Fruit fly (Drosophila melanogaster): ENCODE data around the gene GluRIIC.

The GluRIIC gene

dm6 chr2L:869497-870040, 44.3 kb upstream of the GluRIIC start, which contains the start of gene dbe (continued):
- TF ChIP-seq org-1 (GFP tag; optimal IDR thresholded peaks at IDR 0.05) (no peak), Stat92E (GFP tag; optimal IDR thresholded peaks at IDR 0.05) (no peak), ci (GFP tag; IDR thresholded peaks at IDR 0.05) (0 out of 3 replicates have a peak, but pooled peaks have one; percentile 43), pan (optimal IDR thresholded peaks at IDR 0.05) (no peak), pan (GFP tag; optimal IDR thresholded peaks at IDR 0.05 in 1 of 2, IDR thresholded peaks at IDR 0.05 in 1 of 2) (no peak), bigmax (GFP tag; optimal IDR thresholded peaks at IDR 0.05) (no peak), CG7786 (GFP tag; optimal IDR thresholded peaks at IDR 0.05) (no peak), CG11723 (GFP tag; optimal IDR thresholded peaks at IDR 0.05) (no peak), CG6175 (GFP tag; IDR thresholded peaks at IDR 0.05) (no peak), CG11093 (GFP tag; IDR thresholded peaks at IDR 0.05) (no peak)

dm6 chr2L:870285-870684, 43.6 kb upstream of the GluRIIC start, which contains the start of gene PNUTS:
PNUTS (plus strand) TSS chr2L:870465.
- TF ChIP-seq CG8478 (optimal IDR thresholded peaks at IDR 0.05) (no peak), CG3407 (GFP tag; optimal IDR thresholded peaks at IDR 0.05) (no peak), psq (GFP tag; optimal IDR thresholded peaks at IDR 0.05) (no peak), CG4617 (GFP tag; optimal IDR thresholded peaks at IDR 0.05; ENCODE audit: borderline replicate concordance) (no peak), CG15601 (tag; optimal IDR thresholded peaks at IDR 0.05) (no peak), CG17186 (GFP tag; optimal IDR thresholded peaks at IDR 0.05) (no peak), CG8388 (GFP tag; optimal IDR thresholded peaks at IDR 0.05) (no peak), CG4854 (GFP tag; optimal IDR thresholded peaks at IDR 0.05) (no peak), org-1 (GFP tag; optimal IDR thresholded peaks at IDR 0.05) (no peak), pb (GFP tag; optimal IDR thresholded peaks at IDR 0.05) (no peak), CG31441 (GFP tag; IDR thresholded peaks at IDR 0.05) (no peak; the same call in 1 of the 2 replicates), ranshi (GFP tag; IDR thresholded peaks at IDR 0.05) (no peak), Med (GFP tag) (no peak), exex (tag; optimal IDR thresholded peaks at IDR 0.05) (no peak), hb (GFP tag; IDR thresholded peaks at IDR 0.05; ENCODE audit: partially characterized antibody) (no peak), ash1 (GFP tag; optimal IDR thresholded peaks at IDR 0.05) (no peak), emc (GFP tag; optimal IDR thresholded peaks at IDR 0.05) (no peak), Side (GFP tag; optimal IDR thresholded peaks at IDR 0.05) (no peak), CG2889 (GFP tag; IDR thresholded peaks at IDR 0.05) (no peak), ssp (GFP tag; IDR thresholded peaks at IDR 0.05) (no peak), chinmo (GFP tag; IDR thresholded peaks at IDR 0.05; ENCODE audit: partially characterized antibody) (no peak), aop (GFP tag; IDR thresholded peaks at IDR 0.05) (no peak), B-H2 (GFP tag; optimal IDR thresholded peaks at IDR 0.05) (no peak), CrebB (tag; optimal IDR thresholded peaks at IDR 0.05) (no peak), MBD-R2 (GFP tag; IDR thresholded peaks at IDR 0.05) (no peak), Stat92E (GFP tag; optimal IDR thresholded peaks at IDR 0.05) (no peak), CG13624 (GFP tag; optimal IDR thresholded peaks at IDR 0.05) (no peak), Asciz (GFP tag; optimal IDR thresholded peaks at IDR 0.05) (no peak), CG17568 (GFP tag; optimal IDR thresholded peaks at IDR 0.05) (peak; percentile 6), Neu2 (GFP tag; optimal IDR thresholded peaks at IDR 0.05; ENCODE audit: borderline replicate concordance) (no peak), CG12219 (GFP tag; optimal IDR thresholded peaks at IDR 0.05) (no peak), h (optimal IDR thresholded peaks at IDR 0.05) (no peak), CG8290 (GFP tag; optimal IDR thresholded peaks at IDR 0.05) (no peak), CG8290 (tag; optimal IDR thresholded peaks at IDR 0.05) (peak in 1 of 2 experiments; percentile 16), Hr51 (GFP tag; optimal IDR thresholded peaks at IDR 0.05) (no peak), CoRest (tag; optimal IDR thresholded peaks at IDR 0.05) (no peak), ci (GFP tag; IDR thresholded peaks at IDR 0.05) (no peak), dysf (GFP tag; IDR thresholded peaks at IDR 0.05) (no peak), CTCF (GFP tag; optimal IDR thresholded peaks at IDR 0.05) (no peak), toy (GFP tag; IDR thresholded peaks at IDR 0.05) (no peak), pzg (GFP tag; optimal IDR thresholded peaks at IDR 0.05) (peak; percentile 25), CG17612 (GFP tag; IDR thresholded peaks at IDR 0.05) (no peak), bbx (GFP tag; IDR thresholded peaks at IDR 0.05; ENCODE audit: partially characterized antibody) (peak; percentile 31; the same call in 1 of the 2 replicates), run (tag; optimal IDR thresholded peaks at IDR 0.05) (no peak)
